Fruit fly (Drosophila melanogaster) whole organism, embryonic: ENCODE data around the gene MED25.

Source experiments
- Asciz ChIP-seq: fragments of 200-800 bp; sonication (Bioruptor generic); optimal IDR thresholded peaks from 2 replicates; lab custom pipeline; 2017; ENCODE audit warnings: missing biosample characterization, mild to moderate bottlenecking, missing genetic modification characterization, missing genetic modification reagents
- Atf6 ChIP-seq: fragments of 200-800 bp; sonication (Bioruptor generic); IDR thresholded peaks from 2 replicates; pipeline ENCODE4 v1.3.6; 2022; ENCODE audit warnings: missing biosample characterization, missing genetic modification characterization
- CG10543 ChIP-seq: fragments of 200-800 bp; sonication (Bioruptor generic); optimal IDR thresholded peaks from 3 replicates; lab custom pipeline; 2017; ENCODE audit warnings: missing biosample characterization, mild to moderate bottlenecking, missing genetic modification characterization, moderate library complexity
- CG10565 ChIP-seq: fragments of 200-800 bp; sonication (Bioruptor generic); optimal IDR thresholded peaks from 3 replicates; lab custom pipeline; 2016; ENCODE audit warnings: missing biosample characterization, mild to moderate bottlenecking, missing genetic modification characterization
- CG10979 ChIP-seq: fragments of 200-800 bp; sonication (Bioruptor generic); optimal IDR thresholded peaks from 2 replicates; lab custom pipeline; 2018; ENCODE audit warnings: missing biosample characterization, mild to moderate bottlenecking, missing genetic modification characterization, moderate library complexity
- CG11504 ChIP-seq: fragments of 200-800 bp; sonication (Bioruptor generic); optimal IDR thresholded peaks from 3 replicates; lab custom pipeline; 2019; ENCODE audit warnings: missing biosample characterization, mild to moderate bottlenecking, missing genetic modification characterization, moderate library complexity
- CG11560 ChIP-seq: fragments of 200-800 bp; sonication (Bioruptor generic); IDR thresholded peaks from 3 replicates; pipeline ENCODE4 v1.3.6; 2022; ENCODE audit warnings: missing biosample characterization, missing genetic modification characterization
- CG12104 ChIP-seq: fragments of 200-800 bp; sonication (Bioruptor generic); optimal IDR thresholded peaks from 3 replicates; lab custom pipeline; 2016; ENCODE audit warnings: missing biosample characterization, missing genetic modification characterization
- CG12942 ChIP-seq: fragments of 200-800 bp; sonication (Bioruptor generic); optimal IDR thresholded peaks from 3 replicates; lab custom pipeline; 2016; ENCODE audit warnings: missing biosample characterization, missing genetic modification characterization
- CG17361 ChIP-seq: fragments of 200-800 bp; sonication (Bioruptor generic); IDR thresholded peaks from 3 replicates; pipeline ENCODE4 v1.3.6; 2022; ENCODE audit warnings: missing biosample characterization, missing genetic modification characterization
- CG17802 ChIP-seq: fragments of 200-800 bp; sonication (Bioruptor generic); optimal IDR thresholded peaks from 2 replicates; lab custom pipeline; 2018; ENCODE audit warnings: missing biosample characterization, mild to moderate bottlenecking, missing genetic modification characterization, moderate library complexity
- CG18476 ChIP-seq: fragments of 200-800 bp; sonication (Bioruptor generic); optimal IDR thresholded peaks from 2 replicates; lab custom pipeline; 2016; ENCODE audit warnings: missing biosample characterization, mild to moderate bottlenecking, missing genetic modification characterization
- CG18619 ChIP-seq: fragments of 200-800 bp; sonication (Bioruptor generic); optimal IDR thresholded peaks from 3 replicates; lab custom pipeline; 2017; ENCODE audit warnings: missing biosample characterization, mild to moderate bottlenecking, missing genetic modification characterization
- CG30403 ChIP-seq: fragments of 200-800 bp; sonication (Bioruptor generic); optimal IDR thresholded peaks from 3 replicates; lab custom pipeline; 2016; ENCODE audit warnings: missing biosample characterization, missing genetic modification characterization
- CG31365 ChIP-seq: fragments of 200-800 bp; sonication (Bioruptor generic); optimal IDR thresholded peaks from 2 replicates; lab custom pipeline; 2018; ENCODE audit warnings: missing biosample characterization, mild to moderate bottlenecking, missing genetic modification characterization
- CG31388 ChIP-seq: fragments of 200-800 bp; sonication (Bioruptor generic); optimal IDR thresholded peaks from 2 replicates; lab custom pipeline; 2016; ENCODE audit warnings: missing biosample characterization, missing genetic modification characterization
- CG31441 ChIP-seq: fragments of 200-800 bp; sonication (Bioruptor generic); IDR thresholded peaks from 2 replicates; pipeline ENCODE4 v1.3.6; 2022; ENCODE audit warnings: missing biosample characterization, missing genetic modification characterization
- CG32532 ChIP-seq: fragments of 200-800 bp; sonication (Bioruptor generic); IDR thresholded peaks from 2 replicates; pipeline ENCODE4 v1.3.6; 2022; ENCODE audit warnings: missing biosample characterization, missing genetic modification characterization
- CG32772 ChIP-seq: fragments of 200-800 bp; sonication (Bioruptor generic); IDR thresholded peaks from 2 replicates; pipeline ENCODE4 v1.3.6; 2022; ENCODE audit warnings: missing biosample characterization, missing genetic modification characterization
- CG4360 ChIP-seq: fragments of 200-800 bp; sonication (Bioruptor generic); IDR thresholded peaks from 2 replicates; pipeline ENCODE4 v1.3.6; 2022; ENCODE audit warnings: missing biosample characterization, missing genetic modification characterization
- CG4854 ChIP-seq: fragments of 200-800 bp; sonication (Bioruptor generic); optimal IDR thresholded peaks from 2 replicates; lab custom pipeline; 2016; ENCODE audit warnings: missing biosample characterization, missing genetic modification characterization, inconsistent platforms
- CG5180 ChIP-seq: fragments of 200-800 bp; sonication (Bioruptor generic); optimal IDR thresholded peaks from 3 replicates; lab custom pipeline; 2017; ENCODE audit warnings: missing biosample characterization, missing genetic modification characterization, mild to moderate bottlenecking, moderate library complexity, missing genetic modification reagents
- CG6254 ChIP-seq: fragments of 200-800 bp; sonication (Bioruptor generic); optimal IDR thresholded peaks from 3 replicates; lab custom pipeline; 2017; ENCODE audit warnings: mild to moderate bottlenecking, missing biosample characterization, missing genetic modification reagents, missing genetic modification characterization
- CG6791 ChIP-seq: fragments of 200-800 bp; sonication (Bioruptor generic); IDR thresholded peaks from 3 replicates; pipeline ENCODE4 v1.3.6; 2022; ENCODE audit warnings: missing biosample characterization, missing genetic modification characterization; ENCODE audit not compliant: partially characterized antibody
- CG7745 ChIP-seq: fragments of 200-800 bp; sonication (Bioruptor generic); optimal IDR thresholded peaks from 2 replicates; lab custom pipeline; 2018; ENCODE audit warnings: missing biosample characterization, mild to moderate bottlenecking, missing genetic modification characterization, moderate library complexity
- CrebB ChIP-seq: fragments of 200-800 bp; sonication (Bioruptor generic); optimal IDR thresholded peaks from 3 replicates; lab custom pipeline; 2018; ENCODE audit warnings: missing biosample characterization, mild to moderate bottlenecking, missing genetic modification characterization
- Dad ChIP-seq: fragments of 200-800 bp; sonication (Bioruptor generic); optimal IDR thresholded peaks from 3 replicates; lab custom pipeline; 2016; ENCODE audit warnings: missing biosample characterization, missing genetic modification characterization
- Dek ChIP-seq: fragments of 200-800 bp; sonication (Bioruptor generic); optimal IDR thresholded peaks from 3 replicates; lab custom pipeline; 2019; ENCODE audit warnings: missing biosample characterization, mild to moderate bottlenecking, missing genetic modification characterization, moderate library complexity
- Ets65A ChIP-seq: fragments of 200-800 bp; sonication (Bioruptor generic); peaks from one replicate; lab custom pipeline; 2016; ENCODE audit warnings: missing biosample characterization, missing genetic modification characterization
- Hey ChIP-seq: fragments of 200-800 bp; sonication (Bioruptor generic); optimal IDR thresholded peaks from 3 replicates; lab custom pipeline; 2018; ENCODE audit warnings: missing biosample characterization, mild to moderate bottlenecking, missing genetic modification characterization
- Hr51 ChIP-seq, 2 experiments: fragments of 200-800 bp; sonication (Bioruptor generic); optimal IDR thresholded peaks; 2 replicates in 1 of 2; 3 replicates in 1 of 2; lab custom pipeline; 2016 to 2018; ENCODE audit warnings: missing biosample characterization in 2 of 2, missing genetic modification characterization in 2 of 2, mild to moderate bottlenecking in 1 of 2, moderate library complexity in 1 of 2
- Lim3 ChIP-seq: fragments of 200-800 bp; sonication (Bioruptor generic); IDR thresholded peaks from 2 replicates; pipeline ENCODE4 v1.3.6; 2022; ENCODE audit warnings: missing biosample characterization, missing genetic modification characterization
- Lpt ChIP-seq: fragments of >200 bp; optimal IDR thresholded peaks from 2 replicates; lab custom pipeline; 2018; ENCODE audit warnings: missing biosample characterization, missing genetic modification characterization
- Oli ChIP-seq: fragments of 200-800 bp; sonication (Bioruptor generic); optimal IDR thresholded peaks from 2 replicates; lab custom pipeline; 2018; ENCODE audit warnings: missing biosample characterization, mild to moderate bottlenecking, missing genetic modification characterization, moderate library complexity
- Optix ChIP-seq: fragments of 200-800 bp; sonication (Bioruptor generic); IDR thresholded peaks from 3 replicates; pipeline ENCODE4 v1.3.6; 2022; ENCODE audit warnings: missing biosample characterization, missing genetic modification characterization
- Sox100B ChIP-seq: fragments of 200-800 bp; sonication (Bioruptor generic); optimal IDR thresholded peaks from 3 replicates; lab custom pipeline; 2018; ENCODE audit warnings: missing biosample characterization, mild to moderate bottlenecking, missing genetic modification characterization
- Sox102F ChIP-seq: fragments of 200-800 bp; sonication (Bioruptor generic); optimal IDR thresholded peaks from 2 replicates; lab custom pipeline; 2018; ENCODE audit warnings: missing biosample characterization, mild to moderate bottlenecking, missing genetic modification characterization, moderate library complexity
- ato ChIP-seq: fragments of 200-800 bp; sonication (Bioruptor generic); IDR thresholded peaks from 2 replicates; pipeline ENCODE4 v1.3.6; 2022; ENCODE audit warnings: missing biosample characterization, missing genetic modification characterization; ENCODE audit not compliant: partially characterized antibody
- chn ChIP-seq: fragments of 200-800 bp; sonication (Bioruptor generic); optimal IDR thresholded peaks from 2 replicates; lab custom pipeline; 2016; ENCODE audit warnings: missing biosample characterization, missing genetic modification characterization
- dmrt99B ChIP-seq: fragments of 200-800 bp; sonication (Bioruptor generic); optimal IDR thresholded peaks from 2 replicates; lab custom pipeline; 2018; ENCODE audit warnings: missing biosample characterization, mild to moderate bottlenecking, missing genetic modification characterization, moderate library complexity
- dysf ChIP-seq: fragments of 200-800 bp; sonication (Bioruptor generic); IDR thresholded peaks from 3 replicates; pipeline ENCODE4 v1.3.6; 2022; ENCODE audit warnings: missing biosample characterization, missing genetic modification characterization
- eve ChIP-seq, 2 experiments: fragments of >200 bp; optimal IDR thresholded peaks; 2 replicates each; lab custom pipeline; 2017; ENCODE audit warnings: missing biosample characterization in 2 of 2, missing genetic modification characterization in 2 of 2
- exex ChIP-seq: fragments of 200-800 bp; sonication (Bioruptor generic); optimal IDR thresholded peaks from 4 replicates; lab custom pipeline; 2018; ENCODE audit warnings: missing biosample characterization, mild to moderate bottlenecking, missing genetic modification characterization, moderate library complexity
- gsb-n ChIP-seq: fragments of 200-800 bp; sonication (Bioruptor generic); optimal IDR thresholded peaks from 3 replicates; lab custom pipeline; 2018; ENCODE audit warnings: missing biosample characterization, mild to moderate bottlenecking, missing genetic modification characterization
- ind ChIP-seq: fragments of 200-800 bp; sonication (Bioruptor generic); optimal IDR thresholded peaks from 3 replicates; lab custom pipeline; 2016; ENCODE audit warnings: missing biosample characterization, missing genetic modification characterization
- ken ChIP-seq: fragments of 200-800 bp; sonication (Bioruptor generic); IDR thresholded peaks from 3 replicates; pipeline ENCODE4 v1.3.6; 2022; ENCODE audit warnings: missing biosample characterization, missing genetic modification characterization
- klu ChIP-seq: fragments of 200-800 bp; sonication (Bioruptor generic); IDR thresholded peaks from 2 replicates; pipeline ENCODE4 v1.3.6; 2022; ENCODE audit warnings: missing biosample characterization, missing genetic modification characterization
- mirr ChIP-seq: fragments of 200-800 bp; sonication (Bioruptor generic); optimal IDR thresholded peaks from 3 replicates; lab custom pipeline; 2018; ENCODE audit warnings: missing biosample characterization, mild to moderate bottlenecking, missing genetic modification characterization
- phol ChIP-seq: fragments of 200-800 bp; sonication (Bioruptor generic); optimal IDR thresholded peaks from 3 replicates; lab custom pipeline; 2018; ENCODE audit warnings: missing biosample characterization, mild to moderate bottlenecking, missing genetic modification characterization, moderate library complexity
- ro ChIP-seq: fragments of 200-800 bp; sonication (Bioruptor generic); IDR thresholded peaks from 2 replicates; pipeline ENCODE4 v1.3.6; 2022; ENCODE audit warnings: missing biosample characterization, missing genetic modification characterization
- row ChIP-seq: fragments of 200-800 bp; sonication (Bioruptor generic); IDR thresholded peaks from 3 replicates; pipeline ENCODE4 v1.3.6; 2022; ENCODE audit warnings: missing biosample characterization, missing genetic modification characterization

Gene MED25

dm6 chr3R:19999474-19999873 lies 9.3 kb upstream of the MED25 start (continued):
- TF ChIP-seq CG5180 (GFP tag; lab: Kevin White, UChicago) (peak; percentile 36), ind (peak; percentile 58), mirr (GFP tag; lab: Kevin White, UChicago) (no peak), ato (no peak), CG11560 (no peak), CG12942 (peak; percentile 61), ken (GFP tag; lab: Robert Waterston, UW) (peak; percentile 45; the same call in 1 of the 3 replicates), Dek (tag; lab: Kevin White, UChicago) (peak; percentile 73), CG4360 (GFP tag; lab: Robert Waterston, UW) (peak; percentile 14; the same call in 1 of the 2 replicates), CG4854 (GFP tag; lab: Kevin White, UChicago) (no peak), CG10565 (no peak), CG31365 (tag; lab: Kevin White, UChicago) (no peak), Optix (GFP tag; lab: Robert Waterston, UW) (no peak; the same call in 2 of the 3 replicates), Lpt (GFP tag; lab: Kevin White, UChicago) (no peak), chn (GFP tag; lab: Kevin White, UChicago) (peak; percentile 19), Atf6 (GFP tag; lab: Robert Waterston, UW) (peak; percentile 81), CG10543 (GFP tag; lab: Kevin White, UChicago) (peak; percentile 1), CG6254 (GFP tag; lab: Kevin White, UChicago) (peak; percentile 42), row (peak; percentile 92), Sox102F (GFP tag; lab: Kevin White, UChicago) (peak; percentile 92), CG18476 (GFP tag; lab: Kevin White, UChicago) (peak; percentile 53), CG18619 (GFP tag; lab: Kevin White, UChicago) (peak; percentile 61), CG17802 (tag; lab: Kevin White, UChicago) (no peak), CG12104 (GFP tag; lab: Kevin White, UChicago) (peak; percentile 73), CG32772 (GFP tag; lab: Robert Waterston, UW) (peak; percentile 85), CG31388 (GFP tag; lab: Kevin White, UChicago) (peak; percentile 12), Asciz (GFP tag; lab: Kevin White, UChicago) (peak; percentile 80)

dm6 chr3R:20001595-20001997 lies 7.2 kb upstream of the MED25 start:
- no peak for TF ChIP-seq klu (GFP tag; lab: Robert Waterston, UW)
- no peak for TF ChIP-seq Hey
- TF ChIP-seq Ets65A = peak; percentile 91
- peak; percentile 26 for TF ChIP-seq phol (tag; lab: Kevin White, UChicago)
- TF ChIP-seq gsb-n (tag; lab: Kevin White, UChicago) = no peak
- TF ChIP-seq CG6791 (GFP tag; lab: Robert Waterston, UW) = no peak
- TF ChIP-seq eve (GFP tag; optimal IDR thresholded peaks at IDR 0.05; lab: Kevin White, UChicago) = peak in 1 of 2 experiments; percentile 32
- TF ChIP-seq CG10979 (tag; lab: Kevin White, UChicago) = peak; percentile 30
- 0 out of 3 replicates have a peak, but pooled peaks have one; percentile 21 for TF ChIP-seq dysf
- peak; percentile 11 for TF ChIP-seq dmrt99B (tag; lab: Kevin White, UChicago)
- TF ChIP-seq CG7745 (tag; lab: Kevin White, UChicago) = no peak
- TF ChIP-seq ro (GFP tag; lab: Robert Waterston, UW) = no peak
- TF ChIP-seq CG17361 (GFP tag; lab: Robert Waterston, UW) = peak; percentile 57; the same call in 2 of the 3 replicates
- peak; percentile 24; the same call in 1 of the 2 replicates for TF ChIP-seq CG32532
- peak; percentile 45 for TF ChIP-seq CG11504 (tag; lab: Kevin White, UChicago)
- TF ChIP-seq Hr51 (GFP tag; optimal IDR thresholded peaks at IDR 0.05; lab: Kevin White, UChicago) = peak in 1 of 2 experiments; percentile 33
- TF ChIP-seq Sox100B = peak; percentile 56
- TF ChIP-seq CrebB (tag; lab: Kevin White, UChicago) = no peak
- TF ChIP-seq CG30403 (GFP tag; lab: Kevin White, UChicago) = peak; percentile 18
- no peak for TF ChIP-seq exex
- TF ChIP-seq Lim3 (GFP tag; lab: Robert Waterston, UW) = no peak
- peak; percentile 38; the same call in 1 of the 2 replicates for TF ChIP-seq CG31441 (GFP tag; lab: Robert Waterston, UW)
- peak; percentile 5 for TF ChIP-seq Oli (tag; lab: Kevin White, UChicago)
- TF ChIP-seq Dad = no peak
